Worm (Caenorhabditis elegans) whole organism, L4 larva: Measurements from ENCODE around the gene nadk-2.

Experiments used
- F37D6.2 ChIP-seq: sonication (generic microtip); optimal IDR thresholded peaks from 2 replicates; lab custom pipeline; 2016; ENCODE audit warnings: mild to moderate bottlenecking, missing genetic modification characterization, missing compliant biosample characterization
- T20F7.1 ChIP-seq: fragments of 200-800 bp; sonication (Bioruptor generic); optimal IDR thresholded peaks from 2 replicates; lab custom pipeline; 2018; ENCODE audit warnings: mild to moderate bottlenecking, missing genetic modification characterization, missing compliant biosample characterization
- Y48G9A.11 ChIP-seq: fragments of 200-800 bp; sonication (Bioruptor generic); IDR thresholded peaks from 2 replicates; pipeline ENCODE4 v1.3.6; 2022; ENCODE audit warnings: missing genetic modification reagents, missing genetic modification characterization, missing compliant biosample characterization
- ama-1 ChIP-seq: fragments of 150-350 bp; optimal IDR thresholded peaks from 2 replicates; lab custom pipeline; 2014; ENCODE audit warnings: inconsistent platforms, mixed read lengths
- ceh-32 ChIP-seq: sonication (generic microtip); optimal IDR thresholded peaks from 2 replicates; lab custom pipeline; 2016; ENCODE audit warnings: mild to moderate bottlenecking, missing genetic modification characterization, missing compliant biosample characterization; ENCODE audit not compliant: poor library complexity
- ceh-62 ChIP-seq: sonication (generic microtip); optimal IDR thresholded peaks from 2 replicates; lab custom pipeline; 2017; ENCODE audit warnings: missing biosample characterization, missing genetic modification characterization
- ces-1 ChIP-seq: fragments of 150-350 bp; sonication (generic microtip); optimal IDR thresholded peaks from 4 replicates; lab custom pipeline; 2014; ENCODE audit warnings: missing biosample characterization, missing genetic modification reagents, missing genetic modification characterization
- daf-16 ChIP-seq, 3 experiments: sonication (generic microtip); optimal IDR thresholded peaks; 2 replicates each; lab custom pipeline; 2016 to 2017; ENCODE audit warnings: missing genetic modification characterization in 3 of 3, missing genetic modification reagents in 3 of 3, mild to moderate bottlenecking in 2 of 3, missing compliant biosample characterization in 2 of 3, missing biosample characterization in 1 of 3, moderate library complexity in 1 of 3
- daf-8 ChIP-seq: fragments of 200-800 bp; sonication (Bioruptor generic); IDR thresholded peaks from 2 replicates; pipeline ENCODE4 v1.3.6; 2022; ENCODE audit warnings: missing genetic modification characterization, missing compliant biosample characterization
- dmd-6 ChIP-seq: fragments of 200-800 bp; sonication (Bioruptor generic); IDR thresholded peaks from 2 replicates; pipeline ENCODE4 v1.3.6; 2022; ENCODE audit warnings: missing genetic modification reagents, missing genetic modification characterization, missing compliant biosample characterization
- dmd-9 ChIP-seq: fragments of 200-800 bp; sonication (Bioruptor generic); IDR thresholded peaks from 2 replicates; pipeline ENCODE4 v1.3.6; 2022; ENCODE audit warnings: missing genetic modification reagents, missing genetic modification characterization, missing compliant biosample characterization
- dve-1 ChIP-seq: sonication (generic microtip); optimal IDR thresholded peaks from 2 replicates; lab custom pipeline; 2017; ENCODE audit warnings: antibody characterized with exemption, mild to moderate bottlenecking, missing genetic modification characterization, missing compliant biosample characterization; ENCODE audit not compliant: insufficient read depth
- egl-43 ChIP-seq: fragments of 200-800 bp; sonication (Bioruptor generic); IDR thresholded peaks from 2 replicates; pipeline ENCODE4 v1.3.6; 2022; ENCODE audit warnings: missing genetic modification reagents, missing genetic modification characterization, missing compliant biosample characterization
- fos-1 ChIP-seq: fragments of 150-350 bp; optimal IDR thresholded peaks from 2 replicates; lab custom pipeline; 2014; ENCODE audit warnings: missing biosample characterization, missing genetic modification characterization
- gei-8 ChIP-seq: fragments of 200-800 bp; sonication (Bioruptor generic); optimal IDR thresholded peaks from 2 replicates; lab custom pipeline; 2018; ENCODE audit warnings: mild to moderate bottlenecking, missing genetic modification characterization, missing compliant biosample characterization
- hif-1 ChIP-seq, 2 experiments: sonication (generic microtip); optimal IDR thresholded peaks; 2 replicates each; lab custom pipeline; 2016 to 2017; ENCODE audit warnings: missing compliant biosample characterization in 2 of 2, missing genetic modification characterization in 2 of 2, missing genetic modification reagents in 2 of 2, missing genotype in 2 of 2, mild to moderate bottlenecking in 1 of 2
- hlh-11 ChIP-seq: fragments of 200-800 bp; sonication (Bioruptor generic); optimal IDR thresholded peaks from 2 replicates; lab custom pipeline; 2018; ENCODE audit warnings: mild to moderate bottlenecking, missing genetic modification characterization, missing compliant biosample characterization
- hlh-30 ChIP-seq: sonication (generic microtip); optimal IDR thresholded peaks from 2 replicates; lab custom pipeline; 2017; ENCODE audit warnings: antibody characterized with exemption, mild to moderate bottlenecking, missing genetic modification characterization, missing compliant biosample characterization; ENCODE audit not compliant: insufficient read depth
- hmg-1.1 ChIP-seq: fragments of 200-800 bp; sonication (Bioruptor generic); IDR thresholded peaks from 2 replicates; pipeline ENCODE4 v1.3.6; 2022; ENCODE audit warnings: missing genetic modification reagents, missing genetic modification characterization, missing compliant biosample characterization
- lim-7 ChIP-seq: fragments of 200-800 bp; sonication (Bioruptor generic); IDR thresholded peaks from 2 replicates; pipeline ENCODE4 v1.3.6; 2022; ENCODE audit warnings: missing genetic modification characterization, missing compliant biosample characterization
- lin-1 ChIP-seq: fragments of 200-800 bp; sonication (Bioruptor generic); IDR thresholded peaks from 2 replicates; pipeline ENCODE4 v1.3.6; 2022; ENCODE audit warnings: missing genetic modification reagents, missing genetic modification characterization, missing compliant biosample characterization
- lin-15B ChIP-seq: fragments of 150-350 bp; sonication (generic microtip); optimal IDR thresholded peaks from 3 replicates; lab custom pipeline; 2014; ENCODE audit warnings: missing biosample characterization, missing genetic modification characterization
- lin-29 ChIP-seq: fragments of 200-800 bp; sonication (Bioruptor generic); IDR thresholded peaks from 2 replicates; pipeline ENCODE4 v1.3.6; 2022; ENCODE audit warnings: missing genetic modification reagents, missing genetic modification characterization, missing compliant biosample characterization
- lsy-2 ChIP-seq, 2 experiments: fragments of 150-350 bp in 1 of 2; sonication (generic microtip) in 1 of 2; optimal IDR thresholded peaks; 2 replicates each; lab custom pipeline; 2014 to 2017; ENCODE audit warnings: missing biosample characterization in 2 of 2, missing genetic modification characterization in 2 of 2
- madf-5 ChIP-seq, 2 experiments: fragments of 200-800 bp; sonication (Bioruptor generic); IDR thresholded peaks; 2 replicates each; pipeline ENCODE4 v1.3.6; 2022; ENCODE audit warnings: missing compliant biosample characterization in 2 of 2, missing genetic modification characterization in 2 of 2
- mdl-1 ChIP-seq, 2 experiments: fragments of 150-350 bp in 1 of 2; sonication (generic microtip) in 1 of 2; optimal IDR thresholded peaks; 2 replicates each; lab custom pipeline; 2014 to 2017; ENCODE audit warnings: missing biosample characterization in 2 of 2, missing genetic modification characterization in 2 of 2
- nhr-102 ChIP-seq: sonication (generic microtip); optimal IDR thresholded peaks from 2 replicates; lab custom pipeline; 2016; ENCODE audit warnings: mild to moderate bottlenecking, missing genetic modification characterization, moderate library complexity, missing compliant biosample characterization
- nhr-111 ChIP-seq: fragments of 200-800 bp; sonication (Bioruptor generic); optimal IDR thresholded peaks from 2 replicates; lab custom pipeline; 2018; ENCODE audit warnings: mild to moderate bottlenecking, missing genetic modification characterization, missing compliant biosample characterization
- nhr-25 ChIP-seq: sonication (generic microtip); optimal IDR thresholded peaks from 2 replicates; lab custom pipeline; 2017; ENCODE audit warnings: missing genetic modification characterization, mild to moderate bottlenecking, missing compliant biosample characterization, antibody characterized with exemption, moderate library complexity, borderline replicate concordance; ENCODE audit not compliant: insufficient read depth
- nhr-28 ChIP-seq: fragments of 150-350 bp; optimal IDR thresholded peaks from 2 replicates; lab custom pipeline; 2014; ENCODE audit warnings: missing biosample characterization, missing genetic modification characterization
- nhr-48 ChIP-seq: sonication (generic microtip); optimal IDR thresholded peaks from 2 replicates; lab custom pipeline; 2016; ENCODE audit warnings: mild to moderate bottlenecking, missing genetic modification characterization, missing compliant biosample characterization
- nhr-6 ChIP-seq: fragments of 150-350 bp; optimal IDR thresholded peaks from 2 replicates; lab custom pipeline; 2014; ENCODE audit warnings: missing biosample characterization, missing genetic modification characterization
- nhr-76 ChIP-seq: fragments of 150-350 bp; optimal IDR thresholded peaks from 2 replicates; lab custom pipeline; 2014; ENCODE audit warnings: missing biosample characterization, missing genetic modification characterization
- pha-4 ChIP-seq, 2 experiments: fragments of 150-350 bp in 1 of 2; fragments of 200-800 bp in 1 of 2; sonication (Bioruptor generic) in 1 of 2; IDR thresholded peaks in 1 of 2; optimal IDR thresholded peaks in 1 of 2; 2 replicates each; pipeline versions ENCODE4 v1.3.6 to Lab custom; 2014 to 2022; ENCODE audit warnings: missing genetic modification characterization in 2 of 2, missing genetic modification reagents in 2 of 2, missing biosample characterization in 1 of 2, missing compliant biosample characterization in 1 of 2
- saeg-2 ChIP-seq: fragments of 200-800 bp; sonication (Bioruptor generic); IDR thresholded peaks from 2 replicates; pipeline ENCODE4 v1.3.6; 2022; ENCODE audit warnings: missing genetic modification reagents, missing genetic modification characterization, missing compliant biosample characterization
- skn-1 ChIP-seq: fragments of 150-350 bp; optimal IDR thresholded peaks from 2 replicates; lab custom pipeline; 2014; ENCODE audit warnings: missing biosample characterization, missing genetic modification characterization
- snpc-1.2 ChIP-seq: fragments of 200-800 bp; sonication (Bioruptor generic); IDR thresholded peaks from 2 replicates; pipeline ENCODE4 v1.3.6; 2022; ENCODE audit warnings: missing genetic modification reagents, missing genetic modification characterization, missing compliant biosample characterization
- tra-1 ChIP-seq: fragments of 200-800 bp; sonication (Bioruptor generic); IDR thresholded peaks from 2 replicates; pipeline ENCODE4 v1.3.6; 2022; ENCODE audit warnings: missing genetic modification reagents, missing genetic modification characterization, missing compliant biosample characterization
- unc-130 ChIP-seq: sonication (generic microtip); optimal IDR thresholded peaks from 2 replicates; lab custom pipeline; 2016; ENCODE audit warnings: missing genetic modification reagents, missing genetic modification characterization, missing compliant biosample characterization
- unc-39 ChIP-seq: sonication (generic microtip); optimal IDR thresholded peaks from 2 replicates; lab custom pipeline; 2017; ENCODE audit warnings: missing biosample characterization, missing genetic modification characterization
- zfp-3 ChIP-seq: fragments of 200-800 bp; sonication (Bioruptor generic); conservative IDR thresholded peaks from 2 replicates; pipeline ENCODE4 v1.3.6; 2022; ENCODE audit warnings: missing genetic modification reagents, missing genetic modification characterization, missing compliant biosample characterization
- ztf-7 ChIP-seq: fragments of 150-350 bp; optimal IDR thresholded peaks from 2 replicates; lab custom pipeline; 2014; ENCODE audit warnings: missing biosample characterization, missing genetic modification characterization

Gene nadk-2

DNA sequence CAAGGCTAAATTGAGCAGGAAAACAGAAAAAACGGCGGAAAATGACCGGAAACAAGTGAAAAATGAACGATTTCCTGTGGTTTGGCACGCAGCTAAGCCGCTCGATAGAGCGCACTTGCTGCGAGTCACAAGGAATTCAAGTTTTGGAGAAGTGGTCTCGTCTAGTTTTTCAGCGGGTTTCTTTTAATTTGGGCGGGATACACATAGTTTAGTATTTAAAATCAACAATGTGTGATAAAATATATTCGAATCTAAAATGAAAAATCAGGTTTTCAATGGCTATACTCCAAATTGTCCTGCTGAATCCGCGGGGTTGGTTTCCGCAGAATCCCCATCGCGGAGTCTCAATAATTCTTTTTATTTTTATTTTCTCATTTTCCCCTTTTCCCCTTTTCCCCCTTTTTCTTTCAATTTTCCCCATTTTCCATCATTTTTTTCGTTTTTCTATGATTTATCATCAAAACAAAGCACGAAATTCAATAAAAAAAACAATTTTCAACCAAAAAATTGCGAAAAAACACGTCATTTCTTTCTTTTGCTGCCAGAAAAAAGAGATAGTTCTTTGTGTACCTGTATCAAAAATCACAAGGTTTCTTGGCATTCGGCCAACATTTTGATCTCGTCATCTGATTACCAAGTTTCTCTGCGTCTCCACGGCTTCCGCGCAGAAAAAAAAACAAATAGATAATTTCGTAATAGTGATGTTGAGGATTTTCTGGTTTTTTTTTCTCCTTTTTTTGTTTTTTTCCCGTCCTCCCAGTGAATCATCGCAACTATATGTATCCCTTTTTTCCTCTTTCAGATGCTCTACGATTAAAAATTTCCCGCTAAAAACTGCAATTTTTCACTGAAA lies 7.0 kb upstream of the nadk-2 start, which contains the start of gene ippk-1 (continued):
- TF ChIP-seq T20F7.1 (peak; percentile 51), snpc-1.2 (GFP tag; lab: Robert Waterston, UW) (no peak), saeg-2 (GFP tag; lab: Robert Waterston, UW) (no peak), lin-1 (peak; percentile 79), Y48G9A.11 (GFP tag; lab: Robert Waterston, UW) (no peak), gei-8 (GFP tag; lab: Kevin White, UChicago) (no peak), unc-130 (GFP tag; lab: Kevin White, UChicago) (peak; percentile 34), nhr-76 (tag; lab: Kevin White, UChicago) (peak; percentile 27), nhr-111 (no peak), ama-1 (no peak), lin-15B (tag; lab: Kevin White, UChicago) (no peak), madf-5 (GFP tag; IDR thresholded peaks at IDR 0.05; lab: Robert Waterston, UW) (0 out of 4 replicates have a peak, but pooled peaks of 1 of the 2 experiments have one; percentile 13), lim-7 (GFP tag; lab: Robert Waterston, UW) (no peak), ztf-7 (tag; lab: Kevin White, UChicago) (no peak), pha-4 (GFP tag; IDR thresholded peaks at IDR 0.05; lab: Robert Waterston, UW) (0 out of 2 replicates have a peak, but pooled peaks have one; percentile 43), pha-4 (tag; optimal IDR thresholded peaks at IDR 0.05; lab: Kevin White, UChicago) (no peak), nhr-48 (tag; lab: Kevin White, UChicago) (peak; percentile 32), nhr-102 (no peak), dmd-9 (0 out of 2 replicates have a peak, but pooled peaks have one; percentile 16), ceh-62 (no peak), daf-8 (GFP tag; lab: Robert Waterston, UW) (no peak), F37D6.2 (peak; percentile 16), egl-43 (GFP tag; lab: Robert Waterston, UW) (0 out of 2 replicates have a peak, but pooled peaks have one; percentile 28), hmg-1.1 (GFP tag; lab: Robert Waterston, UW) (peak; percentile 64), ceh-32 (no peak)

DNA sequence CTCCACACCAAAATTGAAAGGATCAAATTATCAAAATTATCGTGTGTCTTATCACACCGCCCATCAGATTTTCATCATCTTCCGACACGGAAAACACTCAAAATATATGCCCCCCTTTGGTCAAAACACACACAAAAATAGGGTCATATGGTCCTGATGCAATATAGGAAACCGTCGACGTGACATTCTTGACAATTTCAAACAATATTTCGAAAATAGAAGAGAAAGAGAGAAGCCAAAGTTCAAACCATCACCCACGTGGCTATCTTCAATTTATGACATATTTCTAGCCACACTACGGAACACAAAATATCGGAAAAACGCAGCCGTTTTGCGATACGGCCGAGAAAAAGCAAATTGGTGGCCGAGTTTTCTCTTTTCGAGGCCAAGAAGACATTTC lies 1.2 kb downstream of the nadk-2 start:
- TF ChIP-seq dmd-6 (peak; percentile 43), nhr-25 (tag; lab: Kevin White, UChicago) (peak; percentile 27), mdl-1 (tag; optimal IDR thresholded peaks at IDR 0.05; lab: Kevin White, UChicago) (peak in 1 of 2 experiments; percentile 84), lin-29 (GFP tag; lab: Robert Waterston, UW) (no peak), hlh-30 (peak; percentile 87), nhr-28 (tag; lab: Kevin White, UChicago) (peak; percentile 97), nhr-6 (peak; percentile 26), tra-1 (GFP tag; lab: Robert Waterston, UW) (no peak), fos-1 (tag; lab: Kevin White, UChicago) (no peak), dve-1 (tag; lab: Kevin White, UChicago) (peak; percentile 32), zfp-3 (GFP tag; lab: Robert Waterston, UW) (no peak), skn-1 (tag; lab: Kevin White, UChicago) (no peak), ztf-7 (tag; lab: Kevin White, UChicago) (peak; percentile 53), hmg-1.1 (GFP tag; lab: Robert Waterston, UW) (no peak), unc-39 (tag; lab: Kevin White, UChicago) (no peak), hlh-11 (tag; lab: Kevin White, UChicago) (peak; percentile 57), lsy-2 (tag; optimal IDR thresholded peaks at IDR 0.05; lab: Kevin White, UChicago) (peak in 1 of 2 experiments; percentile 53), hif-1 (tag; optimal IDR thresholded peaks at IDR 0.05; lab: Kevin White, UChicago) (peak in 1 of 2 experiments; percentile 90), daf-16 (GFP tag; optimal IDR thresholded peaks at IDR 0.05; lab: Kevin White, UChicago) (no peak), daf-16 (tag; optimal IDR thresholded peaks at IDR 0.05; lab: Kevin White, UChicago) (peak; percentile 26), ces-1 (no peak)
